Worm (Caenorhabditis elegans): ENCODE measurements around the gene dhps-1.

DNA sequence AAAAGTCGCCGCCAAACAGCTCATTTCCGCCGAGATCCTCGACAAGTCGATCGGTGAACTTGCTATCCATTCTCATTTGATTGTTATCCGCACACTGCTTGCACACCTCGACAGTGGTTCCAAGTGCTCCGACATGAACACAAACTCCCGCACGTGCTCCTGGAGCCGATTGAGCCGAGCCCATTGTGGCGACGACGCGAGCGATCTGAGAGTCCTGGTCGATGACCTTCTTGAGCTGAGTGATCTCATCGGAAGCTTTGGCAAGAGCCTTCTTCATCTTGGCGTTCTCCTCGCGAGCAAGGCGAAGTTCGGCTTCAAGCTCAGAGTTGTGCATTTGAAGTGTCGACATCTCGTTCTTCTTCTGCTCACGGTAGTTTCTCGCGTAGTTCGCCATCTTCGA, 14.3 kb upstream of the dhps-1 start:
- TF ChIP-seq ama-1 (optimal IDR thresholded peaks at IDR 0.05) (no peak), hmbx-1 (tag; optimal IDR thresholded peaks at IDR 0.05) (no peak), B0310.2 (tag; optimal IDR thresholded peaks at IDR 0.05) (no peak), tbx-37 (GFP tag; conservative IDR thresholded peaks at IDR 0.05) (no peak), scrt-1 (GFP tag; IDR thresholded peaks at IDR 0.05) (no peak), aly-1 (tag; optimal IDR thresholded peaks at IDR 0.05) (no peak), sea-1 (GFP tag; conservative IDR thresholded peaks at IDR 0.05) (no peak)

All from whole organism, early embryonic.